Fruit fly (Drosophila melanogaster): ENCODE results near the gene CG31778.

Gene CG31778

dm6 chr2L:3705438-3705921, at the start of gene CG31778:
CG31778 (minus strand) TSS chr2L:3705488.
- TF ChIP-seq h (optimal IDR thresholded peaks at IDR 0.05), result no peak

- TF ChIP-seq Sin3A (optimal IDR thresholded peaks at IDR 0.05), result no peak
- TF ChIP-seq insv (optimal IDR thresholded peaks at IDR 0.05), result no peak
- TF ChIP-seq h (optimal IDR thresholded peaks at IDR 0.05), result no peak
- TF ChIP-seq ttk (optimal IDR thresholded peaks at IDR 0.05), result no peak
- no peak for TF ChIP-seq Myc (optimal IDR thresholded peaks at IDR 0.05)
- TF ChIP-seq psq (optimal IDR thresholded peaks at IDR 0.05), result no peak
Observed at dm6 chr2L:3748691-3749090, 43.4 kb upstream of the CG31778 start.

- no peak for TF ChIP-seq Myc (optimal IDR thresholded peaks at IDR 0.05)
- no peak for TF ChIP-seq h (optimal IDR thresholded peaks at IDR 0.05)
- no peak for TF ChIP-seq psq (optimal IDR thresholded peaks at IDR 0.05)
- no peak for TF ChIP-seq insv (optimal IDR thresholded peaks at IDR 0.05)
- TF ChIP-seq ttk (optimal IDR thresholded peaks at IDR 0.05), result no peak
- TF ChIP-seq Sin3A (optimal IDR thresholded peaks at IDR 0.05), result no peak
Observed at dm6 chr2L:3740443-3740842, 35.2 kb upstream of the CG31778 start.

dm6 chr2L:3737682-3738081, 32.4 kb upstream of the CG31778 start:
- TF ChIP-seq insv (optimal IDR thresholded peaks at IDR 0.05) (no peak), psq (optimal IDR thresholded peaks at IDR 0.05) (no peak), Sin3A (optimal IDR thresholded peaks at IDR 0.05) (no peak), Myc (optimal IDR thresholded peaks at IDR 0.05) (no peak), ttk (optimal IDR thresholded peaks at IDR 0.05) (no peak), h (optimal IDR thresholded peaks at IDR 0.05) (no peak)

dm6 chr2L:3737003-3737662, 31.8 kb upstream of the CG31778 start:
- TF ChIP-seq Sin3A (optimal IDR thresholded peaks at IDR 0.05) (no peak), h (optimal IDR thresholded peaks at IDR 0.05) (no peak), insv (optimal IDR thresholded peaks at IDR 0.05) (no peak), Myc (optimal IDR thresholded peaks at IDR 0.05) (no peak), ttk (optimal IDR thresholded peaks at IDR 0.05) (no peak), psq (optimal IDR thresholded peaks at IDR 0.05) (no peak)

dm6 chr2L:3731055-3731454, 25.8 kb upstream of the CG31778 start:
- TF ChIP-seq ttk (optimal IDR thresholded peaks at IDR 0.05) (no peak), Myc (optimal IDR thresholded peaks at IDR 0.05) (no peak), Sin3A (optimal IDR thresholded peaks at IDR 0.05) (no peak), h (optimal IDR thresholded peaks at IDR 0.05) (no peak), insv (optimal IDR thresholded peaks at IDR 0.05) (no peak), psq (optimal IDR thresholded peaks at IDR 0.05) (no peak)

- TF ChIP-seq Sin3A (optimal IDR thresholded peaks at IDR 0.05) (no peak), Myc (optimal IDR thresholded peaks at IDR 0.05) (no peak), ttk (optimal IDR thresholded peaks at IDR 0.05) (no peak), insv (optimal IDR thresholded peaks at IDR 0.05) (no peak), psq (optimal IDR thresholded peaks at IDR 0.05) (no peak), h (optimal IDR thresholded peaks at IDR 0.05) (no peak)
Observed at dm6 chr2L:3730182-3730975, 25.1 kb upstream of the CG31778 start, which contains the start of gene CG10019. CG10019 (plus strand) TSS chr2L:3730466.

- TF ChIP-seq h (optimal IDR thresholded peaks at IDR 0.05) (no peak), ttk (optimal IDR thresholded peaks at IDR 0.05) (no peak), Sin3A (optimal IDR thresholded peaks at IDR 0.05) (no peak), insv (optimal IDR thresholded peaks at IDR 0.05) (no peak), psq (optimal IDR thresholded peaks at IDR 0.05) (no peak), Myc (optimal IDR thresholded peaks at IDR 0.05) (no peak)
Observed at dm6 chr2L:3729635-3730034, 24.3 kb upstream of the CG31778 start.

dm6 chr2L:3719414-3719959, 14.2 kb upstream of the CG31778 start:
- TF ChIP-seq Sin3A (optimal IDR thresholded peaks at IDR 0.05), result no peak
- no peak for TF ChIP-seq Myc (optimal IDR thresholded peaks at IDR 0.05)
- no peak for TF ChIP-seq ttk (optimal IDR thresholded peaks at IDR 0.05)
- TF ChIP-seq psq (optimal IDR thresholded peaks at IDR 0.05), result no peak
- no peak for TF ChIP-seq insv (optimal IDR thresholded peaks at IDR 0.05)
- TF ChIP-seq h (optimal IDR thresholded peaks at IDR 0.05), result no peak

- TF ChIP-seq Myc (optimal IDR thresholded peaks at IDR 0.05) (no peak), insv (optimal IDR thresholded peaks at IDR 0.05) (no peak), h (optimal IDR thresholded peaks at IDR 0.05) (no peak), psq (optimal IDR thresholded peaks at IDR 0.05) (no peak), ttk (optimal IDR thresholded peaks at IDR 0.05) (no peak), Sin3A (optimal IDR thresholded peaks at IDR 0.05) (no peak)
Observed at dm6 chr2L:3717673-3718235, 12.5 kb upstream of the CG31778 start, which contains the start of the genes lectin-24A and Shaw. lectin-24A (minus strand) TSS chr2L:3717773. Shaw (plus strand) TSS chr2L:3718185.

- TF ChIP-seq Sin3A (optimal IDR thresholded peaks at IDR 0.05) (no peak), insv (optimal IDR thresholded peaks at IDR 0.05) (no peak)
Observed at dm6 chr2L:3713545-3714156, 8.4 kb upstream of the CG31778 start.
